Fruit fly (Drosophila melanogaster) ovary, adult (tissue): ENCODE results near the gene CG12990.

Experiments used
- CG17801 ChIP-seq: fragments of 200-800 bp; optimal IDR thresholded peaks from 2 replicates; lab custom pipeline; 2019; ENCODE audit warnings: missing biosample characterization, mild to moderate bottlenecking, missing genetic modification characterization, moderate library complexity; ENCODE audit not compliant: partially characterized antibody

Gene CG12990

dm6 chrX:17707691-17708090 lies 36.0 kb upstream of the CG12990 start:
- no peak for TF ChIP-seq CG17801

- peak; percentile 95 for TF ChIP-seq CG17801
Measured at dm6 chrX:17702738-17703570, 31.3 kb upstream of the CG12990 start, which contains the start of the genes CG8188 and par-6. Gene CG8188 (minus strand): TSS chrX:17703024. Gene par-6 (plus strand): TSS chrX:17703352.

dm6 chrX:17698864-17699504 lies 27.3 kb upstream of the CG12990 start:
- peak; percentile 95 for TF ChIP-seq CG17801

- TF ChIP-seq CG17801 = no peak
Measured at dm6 chrX:17698436-17698835, 26.7 kb upstream of the CG12990 start, which contains the start of gene chas. Gene chas (minus strand): TSS chrX:17698730.

- no peak for TF ChIP-seq CG17801
Measured at dm6 chrX:17697703-17698145, 26.0 kb upstream of the CG12990 start.

dm6 chrX:17697266-17697665 lies 25.6 kb upstream of the CG12990 start:
- no peak for TF ChIP-seq CG17801

- TF ChIP-seq CG17801 = no peak
Measured at dm6 chrX:17696637-17697036, 24.9 kb upstream of the CG12990 start.

dm6 chrX:17695641-17696040 lies 24.0 kb upstream of the CG12990 start:
- no peak for TF ChIP-seq CG17801

- TF ChIP-seq CG17801 = no peak
Measured at dm6 chrX:17694873-17695446, 23.3 kb upstream of the CG12990 start.

- TF ChIP-seq CG17801 = peak; percentile 71
Measured at dm6 chrX:17693981-17694872, 22.5 kb upstream of the CG12990 start.

- no peak for TF ChIP-seq CG17801
Measured at dm6 chrX:17692729-17693128, 21.0 kb upstream of the CG12990 start.

dm6 chrX:17686179-17686578 lies 14.5 kb upstream of the CG12990 start:
- no peak for TF ChIP-seq CG17801

dm6 chrX:17683506-17683858 lies 11.8 kb upstream of the CG12990 start:
- TF ChIP-seq CG17801 = no peak

dm6 chrX:17682745-17683505 lies 11.2 kb upstream of the CG12990 start:
- peak; percentile 50 for TF ChIP-seq CG17801
